Worm (Caenorhabditis elegans) whole organism, midembryonic: ENCODE measurements around the gene irld-3.
A peak's percentile ranks its signal among the peaks of the same experiment; 100 is the strongest.

Experiments
- cog-1 ChIP-seq: sonication (generic microtip); optimal IDR thresholded peaks from 2 replicates; lab custom pipeline; 2016; ENCODE audit warnings: missing genetic modification characterization, missing compliant biosample characterization
- flt-1 ChIP-seq: fragments of 200-800 bp; sonication (Bioruptor generic); IDR thresholded peaks from 2 replicates; pipeline ENCODE4 v1.3.6; 2022; ENCODE audit warnings: missing genetic modification characterization, missing compliant biosample characterization
- klf-2 ChIP-seq: fragments of 200-800 bp; sonication (Bioruptor generic); conservative IDR thresholded peaks from 2 replicates; pipeline ENCODE4 v1.3.6; 2022; ENCODE audit warnings: missing genetic modification reagents, missing genetic modification characterization, missing compliant biosample characterization
- med-1 ChIP-seq: sonication (generic microtip); optimal IDR thresholded peaks from 2 replicates; lab custom pipeline; 2017; ENCODE audit warnings: missing genetic modification characterization, mild to moderate bottlenecking, missing compliant biosample characterization, antibody characterized with exemption, missing genetic modification reagents; ENCODE audit not compliant: insufficient read depth
- ref-1 ChIP-seq: fragments of 200-800 bp; sonication (Bioruptor generic); conservative IDR thresholded peaks from 2 replicates; pipeline ENCODE4 v1.3.6; 2022; ENCODE audit warnings: missing genetic modification reagents, missing genetic modification characterization, missing compliant biosample characterization
- tab-1 ChIP-seq: fragments of 200-800 bp; sonication (Bioruptor generic); IDR thresholded peaks from 2 replicates; pipeline ENCODE4 v1.3.6; 2022; ENCODE audit warnings: missing genetic modification characterization, missing compliant biosample characterization
- ztf-23 ChIP-seq: fragments of 200-800 bp; sonication (Bioruptor generic); IDR thresholded peaks from 2 replicates; pipeline ENCODE4 v1.3.6; 2022; ENCODE audit warnings: missing genetic modification reagents, missing genetic modification characterization, missing compliant biosample characterization
- ztf-29 ChIP-seq: fragments of 200-800 bp; sonication (Bioruptor generic); IDR thresholded peaks from 2 replicates; pipeline ENCODE4 v1.3.6; 2022; ENCODE audit warnings: missing genetic modification reagents, missing genetic modification characterization, missing compliant biosample characterization

ce11 chrV:3132116-3132515, 6.3 kb downstream of the irld-3 start:
- TF ChIP-seq klf-2 (GFP tag; lab: Robert Waterston, UW), result no peak
- peak; percentile 48; the same call in 1 of the 2 replicates for TF ChIP-seq flt-1 (GFP tag; lab: Robert Waterston, UW)
- no peak for TF ChIP-seq tab-1 (GFP tag; lab: Robert Waterston, UW)
- TF ChIP-seq ztf-23 (GFP tag; lab: Robert Waterston, UW), result no peak
- TF ChIP-seq cog-1 (tag; lab: Kevin White, UChicago), result no peak
- TF ChIP-seq ref-1 (GFP tag; lab: Robert Waterston, UW), result no peak
- no peak for TF ChIP-seq ztf-29
- no peak for TF ChIP-seq med-1 (GFP tag; lab: Kevin White, UChicago)
